Worm (Caenorhabditis elegans): ENCODE results near the gene W06A11.1.

Gene W06A11.1

DNA sequence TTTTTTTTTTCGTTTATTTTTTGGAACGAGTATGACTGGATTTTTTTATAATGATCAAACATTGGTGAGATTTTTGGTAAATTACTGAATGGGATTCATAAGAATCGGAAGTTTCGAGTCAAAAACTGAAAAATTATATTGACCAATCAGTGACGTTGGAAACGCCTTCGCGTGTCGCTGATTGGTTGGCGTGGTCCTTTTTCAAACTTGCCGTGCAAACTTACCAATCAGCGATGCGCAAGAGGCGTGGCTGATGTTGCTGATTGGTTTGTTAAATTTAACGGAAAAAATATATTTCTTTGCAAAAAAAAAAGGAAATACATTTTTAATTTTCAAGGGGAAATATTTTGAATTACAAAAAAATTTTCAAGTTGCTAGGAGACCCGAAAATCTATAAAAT, 7.4 kb downstream of the W06A11.1 start:
- TF ChIP-seq him-1 (tag; optimal IDR thresholded peaks at IDR 0.05) (no peak), W03F9.2 (tag; optimal IDR thresholded peaks at IDR 0.05) (no peak), dao-5 (tag; optimal IDR thresholded peaks at IDR 0.05) (no peak)

DNA sequence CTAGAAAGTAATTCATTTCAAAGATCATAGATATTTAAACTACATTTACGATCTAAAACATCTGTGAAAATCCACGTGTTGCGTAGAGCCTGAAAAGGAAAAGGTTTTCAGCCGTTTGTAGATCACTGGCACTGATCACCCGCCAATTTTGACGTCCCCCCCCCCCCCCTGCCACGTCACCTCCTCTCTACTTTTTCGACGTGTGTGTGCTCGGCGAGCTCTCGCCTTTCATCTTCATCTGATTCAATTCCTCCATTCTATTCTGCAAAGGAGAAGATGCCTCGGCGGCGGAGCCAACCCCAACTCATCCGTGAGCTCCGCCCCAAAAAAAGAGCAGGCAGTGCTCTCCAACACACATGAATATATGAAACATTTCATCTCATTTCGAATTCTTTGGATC, 13.8 kb downstream of the W06A11.1 start:
- TF ChIP-seq him-1 (tag; optimal IDR thresholded peaks at IDR 0.05) (no peak), W03F9.2 (tag; optimal IDR thresholded peaks at IDR 0.05) (no peak), dao-5 (tag; optimal IDR thresholded peaks at IDR 0.05) (no peak)

DNA sequence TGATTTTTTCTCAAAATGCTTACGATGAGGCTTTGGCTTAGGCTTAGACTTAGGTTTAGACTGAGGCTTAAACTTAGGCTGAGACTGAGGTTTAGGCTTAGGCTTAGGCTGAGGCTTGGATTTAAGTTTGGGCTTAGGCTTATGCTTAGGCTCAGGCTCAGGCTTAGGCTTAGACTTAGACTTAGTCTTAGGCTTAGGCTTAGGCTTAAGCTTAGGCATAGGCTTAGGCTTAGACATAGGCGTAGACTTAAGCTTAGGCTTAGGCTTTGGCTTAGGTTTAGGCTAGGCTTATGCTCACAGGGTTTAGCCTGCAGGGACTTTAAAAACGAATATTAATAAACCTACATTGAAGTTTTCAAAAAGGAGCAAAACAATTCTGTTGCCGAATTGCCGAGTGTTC, 14.5 kb downstream of the W06A11.1 start:
- TF ChIP-seq dao-5 (tag; optimal IDR thresholded peaks at IDR 0.05) (no peak), him-1 (tag; optimal IDR thresholded peaks at IDR 0.05) (no peak), W03F9.2 (tag; optimal IDR thresholded peaks at IDR 0.05) (no peak)

DNA sequence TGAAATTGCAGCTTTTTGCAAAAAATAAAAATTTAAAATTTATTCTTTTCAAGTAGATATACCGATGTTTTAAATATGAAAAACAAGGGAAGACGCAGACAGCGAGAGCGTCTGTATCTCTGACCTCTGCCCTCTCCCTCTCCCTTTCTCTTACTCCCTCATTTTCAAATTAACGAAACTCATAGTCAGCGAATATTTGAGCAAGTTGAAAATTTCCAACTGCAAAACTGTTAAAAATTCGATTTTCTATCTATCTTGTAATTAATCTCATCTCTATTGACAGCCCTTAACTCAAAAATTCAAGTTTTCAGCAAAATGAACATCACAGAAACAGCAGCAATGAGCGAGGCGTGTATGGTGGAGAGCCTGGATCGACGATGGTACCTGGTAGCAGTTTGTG, 15.4 kb downstream of the W06A11.1 start, which contains the start of gene R11F4.2:
R11F4.2 (plus strand) TSS at position 301 of the 400 bp plus-strand sequence.
- TF ChIP-seq him-1 (tag; optimal IDR thresholded peaks at IDR 0.05), result no peak
- TF ChIP-seq dao-5 (tag; optimal IDR thresholded peaks at IDR 0.05), result no peak
- TF ChIP-seq W03F9.2 (tag; optimal IDR thresholded peaks at IDR 0.05), result no peak

DNA sequence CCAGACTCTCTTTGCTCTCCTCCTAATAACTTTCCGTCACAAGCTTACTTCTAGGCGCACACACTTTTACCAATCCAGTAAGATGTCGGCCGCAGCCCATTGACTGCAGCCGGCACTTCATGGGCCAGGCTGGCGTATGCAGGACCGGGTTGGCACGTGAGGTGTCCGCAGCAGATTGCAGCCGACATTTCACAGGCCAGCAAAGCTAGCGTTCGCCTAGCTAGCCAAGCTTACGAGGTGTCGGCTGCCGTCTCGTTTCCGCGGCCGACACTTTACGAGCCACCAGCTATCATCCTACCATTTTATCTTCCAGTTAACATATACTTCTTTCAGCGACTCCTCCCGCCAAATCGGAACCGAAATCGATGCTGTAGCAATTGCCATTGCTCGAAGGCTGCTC, 18.2 kb downstream of the W06A11.1 start:
- TF ChIP-seq W03F9.2 (tag; optimal IDR thresholded peaks at IDR 0.05) (no peak), him-1 (tag; optimal IDR thresholded peaks at IDR 0.05) (no peak), dao-5 (tag; optimal IDR thresholded peaks at IDR 0.05) (no peak)

DNA sequence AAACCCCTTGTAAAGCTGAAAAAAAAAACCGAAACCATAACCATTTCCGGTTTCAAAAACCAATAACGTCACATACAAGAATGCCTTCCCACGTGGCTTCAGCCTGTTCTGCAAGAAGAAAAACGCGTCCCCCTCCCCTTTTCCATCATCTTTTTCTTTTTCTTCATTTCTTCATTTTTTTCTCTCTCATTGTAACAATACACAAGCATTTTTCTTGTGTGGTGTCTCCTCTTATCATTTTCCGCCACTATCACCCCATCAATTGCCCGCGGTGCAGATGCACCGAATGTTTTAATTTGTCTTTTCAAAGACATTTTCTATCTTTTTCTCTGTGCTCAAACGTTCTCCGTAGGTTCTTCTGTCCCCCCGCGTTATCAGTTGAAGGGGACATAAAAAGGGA, 21.8 kb downstream of the W06A11.1 start:
- TF ChIP-seq dao-5 (tag; optimal IDR thresholded peaks at IDR 0.05) (no peak), W03F9.2 (tag; optimal IDR thresholded peaks at IDR 0.05) (peak; percentile 27)

DNA sequence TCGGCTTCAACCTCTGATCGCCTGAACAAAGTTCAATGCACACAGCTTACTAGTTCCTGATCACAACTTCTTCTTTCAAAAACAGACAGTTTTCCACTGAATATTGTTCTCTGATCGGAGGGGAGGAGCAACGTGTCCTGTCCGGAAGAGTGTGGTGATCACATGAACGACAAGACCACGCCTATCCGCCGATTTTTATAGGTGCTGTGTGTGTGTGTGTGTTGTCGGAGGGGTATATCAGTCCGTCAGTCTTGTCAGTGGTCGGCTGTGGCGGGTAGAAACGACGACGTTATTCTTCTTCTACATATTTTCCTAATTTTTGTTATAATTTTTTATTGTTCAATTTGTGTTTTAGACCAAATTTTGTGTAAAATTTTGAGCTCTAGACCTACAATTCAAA, 23.4 kb downstream of the W06A11.1 start:
- no peak for TF ChIP-seq W03F9.2 (tag; optimal IDR thresholded peaks at IDR 0.05)
- TF ChIP-seq dao-5 (tag; optimal IDR thresholded peaks at IDR 0.05), result no peak
- TF ChIP-seq him-1 (tag; optimal IDR thresholded peaks at IDR 0.05), result no peak

DNA sequence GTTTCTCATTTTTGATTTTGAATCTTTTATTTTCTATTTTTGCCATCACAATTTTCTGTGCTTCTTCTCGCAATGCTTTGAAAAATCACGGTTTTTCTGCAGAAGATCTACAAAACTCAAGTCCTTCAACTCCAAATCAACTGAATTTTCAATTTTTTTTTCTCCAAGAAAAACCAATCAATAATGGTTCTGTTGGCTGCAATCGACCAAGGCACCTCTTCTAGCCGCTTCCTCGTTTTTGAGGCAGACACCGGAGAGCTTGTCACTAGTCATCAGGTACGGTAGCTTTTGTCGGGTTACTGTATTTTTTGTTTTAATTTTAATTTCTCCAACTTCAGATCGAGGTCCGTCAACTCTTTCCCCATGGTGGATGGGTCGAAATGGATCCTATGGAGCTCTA, 24.5 kb downstream of the W06A11.1 start, which contains the start of gene R11F4.1:
R11F4.1 (plus strand) TSS at position 103 of the 400 bp plus-strand sequence.
- no peak for TF ChIP-seq dao-5 (tag; optimal IDR thresholded peaks at IDR 0.05)
- TF ChIP-seq W03F9.2 (tag; optimal IDR thresholded peaks at IDR 0.05), result no peak
- no peak for TF ChIP-seq him-1 (tag; optimal IDR thresholded peaks at IDR 0.05)

DNA sequence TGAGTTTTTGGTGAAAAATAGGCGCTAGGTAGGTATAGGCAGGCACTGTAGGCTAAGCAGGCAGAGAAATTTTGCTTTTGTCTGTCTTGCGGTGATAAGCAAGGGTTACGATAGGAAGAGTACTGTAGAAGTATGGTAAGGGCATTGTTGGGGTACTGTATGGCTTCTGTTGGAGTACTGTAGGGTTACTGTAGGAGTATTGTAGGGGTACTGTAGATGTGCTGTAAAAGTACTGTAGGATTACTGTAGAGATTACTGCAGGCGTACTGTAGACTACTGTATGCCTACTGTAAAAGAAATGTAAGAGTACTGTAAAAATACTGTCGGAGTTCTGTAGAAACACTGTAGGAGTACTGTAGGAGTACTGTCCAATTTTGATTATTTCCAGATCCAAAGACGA, 25.1 kb downstream of the W06A11.1 start:
- TF ChIP-seq dao-5 (tag; optimal IDR thresholded peaks at IDR 0.05), result no peak
- no peak for TF ChIP-seq W03F9.2 (tag; optimal IDR thresholded peaks at IDR 0.05)
- TF ChIP-seq him-1 (tag; optimal IDR thresholded peaks at IDR 0.05), result no peak

DNA sequence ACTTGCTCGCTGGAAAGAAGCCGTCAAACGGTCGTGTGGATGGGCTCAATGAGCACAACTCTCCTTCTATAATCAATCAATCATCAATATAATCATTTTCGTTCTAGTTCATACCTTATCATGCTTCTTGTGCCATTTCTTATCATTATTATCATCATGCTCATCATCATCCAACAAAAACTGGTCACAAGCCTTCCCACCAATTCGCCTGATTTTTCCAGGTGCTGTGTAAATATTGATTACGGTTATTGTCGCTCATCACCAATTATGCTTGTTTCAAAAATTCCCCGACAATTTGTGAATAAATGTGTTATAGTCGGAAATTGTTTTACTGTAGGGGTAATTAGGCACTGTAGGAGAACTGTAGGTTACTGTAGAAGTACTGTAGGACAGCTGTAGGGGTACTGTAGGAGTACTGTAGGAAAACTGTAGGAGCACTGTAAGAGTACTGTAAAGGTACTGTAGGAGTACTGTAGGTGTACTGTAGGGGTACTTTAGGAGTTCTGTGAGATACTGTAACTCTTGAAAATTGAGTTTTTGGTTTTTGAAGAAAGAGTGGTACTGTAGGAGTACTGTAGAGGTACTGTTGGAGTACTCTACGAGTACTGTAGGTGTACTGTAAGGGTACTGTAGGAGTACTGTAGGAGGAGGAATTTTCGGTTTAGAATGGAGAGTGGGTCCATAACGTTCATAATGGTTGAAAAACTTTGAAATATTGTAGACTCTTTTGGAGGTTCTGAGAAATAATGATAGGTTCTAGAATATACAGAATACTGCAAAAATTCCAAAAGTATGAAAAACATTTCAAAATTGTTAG, 26.9 kb downstream of the W06A11.1 start:
- TF ChIP-seq him-1 (tag; optimal IDR thresholded peaks at IDR 0.05) (no peak), dao-5 (tag; optimal IDR thresholded peaks at IDR 0.05) (no peak), W03F9.2 (tag; optimal IDR thresholded peaks at IDR 0.05) (no peak)

DNA sequence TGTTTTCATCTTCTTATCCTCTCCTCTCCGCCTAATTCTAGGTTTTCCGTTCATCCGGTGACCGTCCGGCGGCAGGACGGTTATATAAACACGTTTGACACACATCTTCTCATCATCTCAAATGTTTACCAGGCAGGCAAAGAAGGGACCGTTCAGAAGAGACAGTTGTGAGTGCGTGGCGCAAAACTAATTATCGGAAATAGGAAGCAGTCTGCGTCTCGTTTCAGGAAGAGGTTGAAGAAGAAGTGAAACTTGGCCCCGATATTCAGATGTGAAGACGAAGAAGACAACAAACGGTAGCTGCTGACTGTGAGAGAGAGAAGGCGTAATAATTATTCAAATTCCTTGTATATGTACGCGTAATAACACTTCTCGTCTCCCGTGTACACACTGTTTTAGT, 31.4 kb downstream of the W06A11.1 start:
- TF ChIP-seq dao-5 (tag; optimal IDR thresholded peaks at IDR 0.05) (no peak), him-1 (tag; optimal IDR thresholded peaks at IDR 0.05) (no peak), W03F9.2 (tag; optimal IDR thresholded peaks at IDR 0.05) (no peak)

DNA sequence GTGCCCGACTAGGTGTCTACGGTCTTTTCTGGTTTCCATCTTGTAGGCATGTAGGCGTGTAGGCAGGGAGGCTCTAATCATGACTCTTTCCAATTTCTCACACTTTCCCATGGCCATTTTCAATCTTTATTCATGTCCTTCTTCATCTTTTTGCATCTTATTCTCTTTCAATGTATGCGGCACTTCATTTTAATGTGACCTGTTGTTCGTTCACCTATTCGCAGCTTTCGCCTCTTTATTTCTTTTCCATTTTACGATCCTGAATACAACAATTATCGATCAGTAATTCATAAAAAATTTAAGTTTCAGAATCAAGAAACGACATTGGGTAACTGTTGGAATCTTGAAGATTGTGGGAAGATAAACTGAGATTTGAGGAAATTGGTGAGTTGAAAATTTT, 33.1 kb downstream of the W06A11.1 start, which contains the start of gene rhgf-2:
rhgf-2 (plus strand) TSS at position 301 of the 400 bp plus-strand sequence.
- no peak for TF ChIP-seq W03F9.2 (tag; optimal IDR thresholded peaks at IDR 0.05)
- TF ChIP-seq dao-5 (tag; optimal IDR thresholded peaks at IDR 0.05), result no peak
- no peak for TF ChIP-seq him-1 (tag; optimal IDR thresholded peaks at IDR 0.05)

DNA sequence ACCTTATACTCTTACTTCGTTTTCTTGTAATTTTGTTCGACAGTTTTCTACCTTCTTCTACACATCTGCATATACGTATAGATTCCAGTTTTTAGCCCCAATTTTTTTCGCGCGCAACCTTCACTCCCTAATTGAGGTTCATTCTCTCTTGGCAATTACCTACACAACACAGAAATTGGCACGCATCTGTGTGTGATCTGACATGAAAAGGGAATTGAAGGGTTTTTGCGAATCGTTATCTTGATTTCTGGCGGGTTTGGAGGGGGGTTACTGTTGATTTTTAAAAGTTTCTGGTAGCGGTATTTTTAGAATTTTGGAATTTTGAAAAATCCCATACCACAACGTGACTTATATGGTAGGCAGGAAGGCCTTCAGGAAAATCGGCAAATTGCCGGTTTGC, 35.4 kb downstream of the W06A11.1 start:
- TF ChIP-seq W03F9.2 (tag; optimal IDR thresholded peaks at IDR 0.05) (no peak), dao-5 (tag; optimal IDR thresholded peaks at IDR 0.05) (no peak), him-1 (tag; optimal IDR thresholded peaks at IDR 0.05) (no peak)

DNA sequence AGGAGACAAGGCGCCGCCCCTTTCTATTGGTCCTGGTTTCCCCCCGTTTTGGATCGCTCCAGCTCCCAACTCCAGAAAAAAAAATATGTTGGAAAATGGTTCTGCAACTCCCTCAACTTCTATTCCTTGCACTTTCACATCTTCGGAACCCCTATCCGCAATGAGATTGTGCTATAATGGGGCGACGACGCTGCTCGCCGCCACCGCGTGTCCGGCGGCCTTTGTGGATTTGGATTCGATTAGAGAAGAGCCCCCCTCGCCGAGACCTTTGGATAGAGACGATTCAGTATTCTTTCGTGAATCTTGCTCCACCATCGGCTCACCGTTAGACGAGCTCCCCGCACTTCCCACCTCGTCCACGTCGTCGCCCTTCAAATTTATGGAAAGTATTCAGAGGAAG, 39.8 kb downstream of the W06A11.1 start:
- TF ChIP-seq dao-5 (tag; optimal IDR thresholded peaks at IDR 0.05), result no peak
- TF ChIP-seq him-1 (tag; optimal IDR thresholded peaks at IDR 0.05), result no peak

DNA sequence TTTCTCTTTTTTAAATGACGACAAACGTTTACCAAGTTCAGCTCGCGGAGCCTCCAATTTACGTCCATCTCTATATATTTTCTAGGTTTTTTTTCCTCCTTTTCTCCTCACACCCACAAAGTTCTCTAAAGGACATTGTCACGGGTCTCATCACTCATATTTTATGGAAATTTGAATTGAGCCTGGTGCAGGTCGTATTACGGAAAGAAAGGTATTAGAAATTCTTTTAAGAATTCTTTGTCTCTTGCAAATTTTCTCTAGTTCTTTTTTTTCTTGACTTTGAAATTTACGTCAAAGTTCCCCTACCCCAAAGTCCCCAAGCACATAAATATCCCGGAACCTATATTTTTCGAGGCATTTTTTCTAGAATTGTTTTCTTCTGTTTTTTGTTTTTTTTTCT, 51.1 kb downstream of the W06A11.1 start:
- TF ChIP-seq him-1 (tag; optimal IDR thresholded peaks at IDR 0.05), result no peak
- no peak for TF ChIP-seq dao-5 (tag; optimal IDR thresholded peaks at IDR 0.05)
- TF ChIP-seq W03F9.2 (tag; optimal IDR thresholded peaks at IDR 0.05), result no peak

Measured in whole organism, L4/young adult.